Worm (Caenorhabditis elegans): ENCODE measurements around the gene math-7.

DNA sequence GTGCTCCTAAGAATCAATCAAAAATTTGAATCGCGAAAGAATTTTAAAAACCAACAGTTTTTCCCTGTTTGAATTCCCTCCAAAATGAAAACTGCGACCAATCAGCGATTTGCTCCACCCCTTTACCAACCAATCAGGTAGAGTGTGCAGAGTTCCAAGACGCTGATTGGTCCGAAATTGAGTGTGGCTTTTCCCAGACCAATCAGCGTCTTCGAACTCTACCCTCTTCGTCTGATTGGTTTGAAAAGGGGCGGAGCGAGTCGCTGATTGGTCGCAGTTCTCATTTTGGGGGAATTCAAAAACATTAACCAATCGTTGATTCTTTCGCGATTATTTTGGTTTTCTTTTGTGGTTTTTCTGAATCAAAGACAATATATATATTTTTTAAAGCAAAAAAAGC is 41.7 kb downstream of the math-7 start:
- TF ChIP-seq ama-1 (optimal IDR thresholded peaks at IDR 0.05) (no peak), hmbx-1 (tag; optimal IDR thresholded peaks at IDR 0.05) (no peak), tra-4 (tag; optimal IDR thresholded peaks at IDR 0.05) (no peak), aly-1 (tag; optimal IDR thresholded peaks at IDR 0.05) (no peak), ceh-13 (GFP tag; optimal IDR thresholded peaks at IDR 0.05) (no peak), B0310.2 (tag; optimal IDR thresholded peaks at IDR 0.05) (no peak), F13C5.2 (tag; optimal IDR thresholded peaks at IDR 0.05) (no peak), hmg-4 (GFP tag; optimal IDR thresholded peaks at IDR 0.05) (no peak), ceh-36 (tag; optimal IDR thresholded peaks at IDR 0.05) (no peak), hnd-1 (tag; optimal IDR thresholded peaks at IDR 0.05) (no peak), flt-1 (GFP tag; IDR thresholded peaks at IDR 0.05) (no peak), pes-1 (GFP tag; IDR thresholded peaks at IDR 0.05) (no peak), tbx-37 (GFP tag; conservative IDR thresholded peaks at IDR 0.05) (no peak)
